Fruit fly (Drosophila melanogaster): Measurements from ENCODE around the gene Snoo.

The Snoo gene

DNA sequence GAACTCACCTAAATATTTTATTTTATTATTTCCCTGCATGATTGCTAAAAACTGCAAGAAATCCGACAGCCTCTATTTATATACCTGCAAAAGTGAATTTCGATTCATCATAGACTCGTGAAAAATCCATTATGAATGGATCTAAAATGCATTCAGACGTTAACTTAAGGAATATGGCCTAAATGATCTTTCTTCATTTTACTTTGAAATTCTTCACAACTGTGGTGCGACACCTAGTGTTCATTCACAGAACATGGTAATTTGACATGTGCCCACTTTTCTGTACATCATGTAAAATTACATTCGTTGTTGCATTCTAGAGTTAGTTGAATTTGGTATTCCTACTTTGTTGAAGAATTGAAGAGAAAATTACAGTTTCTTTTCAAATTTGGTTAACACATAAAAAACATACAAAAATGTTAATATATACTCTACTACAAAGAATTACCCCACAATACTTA, 93.3 kb downstream of the Snoo start, which contains the start of gene Spn28Db (continued):
- TF ChIP-seq CG31365 (tag; optimal IDR thresholded peaks at IDR 0.05) (peak; percentile 22), vfl (GFP tag; optimal IDR thresholded peaks at IDR 0.05) (no peak), CG18764 (GFP tag; optimal IDR thresholded peaks at IDR 0.05) (peak; percentile 10), Lhr (GFP tag; optimal IDR thresholded peaks at IDR 0.05) (peak; percentile 48), nmo (GFP tag; optimal IDR thresholded peaks at IDR 0.05) (peak; percentile 11), CG12104 (GFP tag; optimal IDR thresholded peaks at IDR 0.05) (no peak), CG10565 (GFP tag; optimal IDR thresholded peaks at IDR 0.05) (no peak), YL-1 (GFP tag; optimal IDR thresholded peaks at IDR 0.05) (no peak), zfh2 (GFP tag; optimal IDR thresholded peaks at IDR 0.05) (peak; percentile 12), CG14014 (GFP tag; IDR thresholded peaks at IDR 0.05) (no peak), knrl (GFP tag; IDR thresholded peaks at IDR 0.05; ENCODE audit: partially characterized antibody) (peak; percentile 73), phol (tag; optimal IDR thresholded peaks at IDR 0.05) (peak; percentile 11)

DNA sequence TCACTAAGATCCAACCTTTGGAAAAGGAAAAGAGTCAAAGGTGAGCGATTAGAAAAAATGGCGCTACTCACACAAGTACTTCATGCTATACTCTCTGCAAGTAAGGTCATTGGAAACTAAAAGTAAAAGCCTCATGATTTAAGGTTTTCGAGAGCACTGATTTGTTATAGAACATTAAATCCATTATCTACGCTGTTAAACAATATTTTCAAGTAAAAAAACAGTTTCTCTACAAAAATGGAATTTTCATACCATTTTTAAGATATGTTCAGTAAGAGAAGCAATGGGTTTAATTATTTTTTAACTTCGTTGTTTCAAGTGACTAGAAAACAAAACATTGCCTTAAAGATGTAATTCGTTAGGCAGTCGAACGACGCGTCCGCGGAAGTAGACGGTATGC, 95.0 kb downstream of the Snoo start, which contains the start of gene Spn28Da:
Gene Spn28Da, minus strand, starts transcription at position 101 of the 400 bp plus-strand sequence.
- no peak for TF ChIP-seq CG16863 (GFP tag; optimal IDR thresholded peaks at IDR 0.05)
- no peak for TF ChIP-seq CG11695 (GFP tag; IDR thresholded peaks at IDR 0.05)
- TF ChIP-seq B-H2 (GFP tag; optimal IDR thresholded peaks at IDR 0.05) = no peak
- TF ChIP-seq esg (GFP tag; conservative IDR thresholded peaks at IDR 0.05) = no peak
- no peak for TF ChIP-seq Atf6 (GFP tag; IDR thresholded peaks at IDR 0.05)
- no peak for TF ChIP-seq Lim3 (GFP tag; IDR thresholded peaks at IDR 0.05)
- TF ChIP-seq psq (GFP tag; optimal IDR thresholded peaks at IDR 0.05) = no peak

DNA sequence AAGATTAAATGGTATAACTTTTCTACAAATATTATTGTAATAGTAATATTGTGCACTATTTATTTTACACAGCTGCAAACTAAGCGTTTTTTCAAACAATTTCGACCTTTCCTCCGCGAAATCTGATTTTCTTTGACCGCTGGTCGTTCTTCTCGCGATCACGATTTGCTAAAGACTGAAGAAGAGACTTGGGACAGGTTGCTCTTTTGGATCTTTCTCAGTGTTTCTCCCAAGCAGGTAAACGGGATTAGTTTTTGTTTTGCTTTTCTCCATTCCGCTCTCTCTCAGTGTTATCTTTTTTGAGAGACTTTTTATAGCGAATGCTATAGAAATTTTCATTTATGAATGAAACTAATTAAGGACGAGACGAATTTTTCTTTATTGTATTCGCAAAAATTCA, 96.7 kb downstream of the Snoo start, which contains the start of gene CG7102:
Gene CG7102, minus strand, starts transcription at position 181 of the 400 bp plus-strand sequence.
- peak; percentile 14 for TF ChIP-seq Jarid2 (GFP tag; optimal IDR thresholded peaks at IDR 0.05)
- TF ChIP-seq CG2199 (GFP tag; IDR thresholded peaks at IDR 0.05) = no peak
- TF ChIP-seq Chrac-16 (GFP tag; optimal IDR thresholded peaks at IDR 0.05) = no peak
- TF ChIP-seq CG3163 (GFP tag; optimal IDR thresholded peaks at IDR 0.05) = peak; percentile 65
- no peak for TF ChIP-seq tin (GFP tag; optimal IDR thresholded peaks at IDR 0.05)
- no peak for TF ChIP-seq Dp (GFP tag; optimal IDR thresholded peaks at IDR 0.05)
- no peak for TF ChIP-seq CG14050 (GFP tag; IDR thresholded peaks at IDR 0.05)
- no peak for TF ChIP-seq Dfd (GFP tag; optimal IDR thresholded peaks at IDR 0.05)
- peak; percentile 49 to 63 for TF ChIP-seq Trl (optimal IDR thresholded peaks at IDR 0.05)
- no peak for TF ChIP-seq Trl (GFP tag; optimal IDR thresholded peaks at IDR 0.05)
- no peak for TF ChIP-seq CG9876 (GFP tag; optimal IDR thresholded peaks at IDR 0.05)
- TF ChIP-seq nom (GFP tag; optimal IDR thresholded peaks at IDR 0.05) = peak; percentile 7
- TF ChIP-seq Hey (tag; optimal IDR thresholded peaks at IDR 0.05) = no peak
- TF ChIP-seq CG7372 (GFP tag; IDR thresholded peaks at IDR 0.05) = no peak
- peak; percentile 28 for TF ChIP-seq pfk (GFP tag; optimal IDR thresholded peaks at IDR 0.05)
- TF ChIP-seq slbo (GFP tag; IDR thresholded peaks at IDR 0.05) = no peak
- TF ChIP-seq Drgx (GFP tag; IDR thresholded peaks at IDR 0.05) = no peak

DNA sequence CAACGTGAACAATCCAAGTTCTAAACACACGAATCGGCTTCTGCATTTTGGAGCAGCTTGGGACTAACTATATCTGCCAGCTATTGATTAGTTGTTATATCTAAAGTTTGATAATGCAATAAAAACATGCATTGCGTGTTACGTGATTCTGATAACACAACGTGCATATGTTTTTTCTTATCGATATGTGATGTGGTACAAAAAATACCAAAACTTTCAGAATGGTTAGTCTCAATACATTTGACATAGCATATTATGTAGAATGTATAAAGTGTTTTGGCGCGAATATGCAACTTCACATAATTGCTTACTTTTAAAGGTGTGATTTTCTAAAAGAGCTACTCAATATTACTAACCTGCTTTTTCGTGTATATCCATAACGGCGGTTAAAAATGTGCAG, 98.0 kb downstream of the Snoo start:
- TF ChIP-seq CG9817 (tag; optimal IDR thresholded peaks at IDR 0.05) = no peak
- TF ChIP-seq eve (GFP tag; optimal IDR thresholded peaks at IDR 0.05) = peak in 1 of 2 experiments; percentile 40
- TF ChIP-seq Sry-δ (GFP tag; optimal IDR thresholded peaks at IDR 0.05) = peak; percentile 23
- peak; percentile 31 for TF ChIP-seq stwl (tag; optimal IDR thresholded peaks at IDR 0.05)
- TF ChIP-seq Neu2 (GFP tag; optimal IDR thresholded peaks at IDR 0.05; ENCODE audit: borderline replicate concordance) = no peak
- TF ChIP-seq knrl (GFP tag; IDR thresholded peaks at IDR 0.05; ENCODE audit: partially characterized antibody) = peak; percentile 74
- TF ChIP-seq pzg (GFP tag; optimal IDR thresholded peaks at IDR 0.05) = peak; percentile 46
- TF ChIP-seq tna (GFP tag; IDR thresholded peaks at IDR 0.05; ENCODE audit: partially characterized antibody) = peak; percentile 26; the same call in 1 of the 2 replicates
- TF ChIP-seq CG10209 (GFP tag; optimal IDR thresholded peaks at IDR 0.05) = no peak
- peak; percentile 63 for TF ChIP-seq CG3995 (GFP tag; optimal IDR thresholded peaks at IDR 0.05)
- 0 out of 4 replicates have a peak, but pooled peaks have one; percentile 64 for TF ChIP-seq chinmo (GFP tag; IDR thresholded peaks at IDR 0.05; ENCODE audit: partially characterized antibody)
- peak; percentile 77 for TF ChIP-seq E2f2 (GFP tag; IDR thresholded peaks at IDR 0.05)
- TF ChIP-seq sna (GFP tag; IDR thresholded peaks at IDR 0.05; ENCODE audit: partially characterized antibody) = peak; percentile 73

Measured in whole organism, embryonic.